Fruit fly (Drosophila melanogaster): ENCODE results near the gene CG9643.

The CG9643 gene

dm6 chr2L:2930646-2931045, 48.4 kb downstream of the CG9643 start:
- TF ChIP-seq usp (GFP tag; optimal IDR thresholded peaks at IDR 0.05): no peak
- TF ChIP-seq pan (optimal IDR thresholded peaks at IDR 0.05): no peak
- TF ChIP-seq Dll (optimal IDR thresholded peaks at IDR 0.05): no peak
- no peak for TF ChIP-seq psq (optimal IDR thresholded peaks at IDR 0.05)
- no peak for TF ChIP-seq EcR (GFP tag; optimal IDR thresholded peaks at IDR 0.05)
- no peak for TF ChIP-seq CG8478 (optimal IDR thresholded peaks at IDR 0.05)
